Worm (Caenorhabditis elegans): ENCODE measurements around the gene catp-3.
A peak's percentile ranks its signal among the peaks of the same experiment; 100 is the strongest.

Gene catp-3

DNA sequence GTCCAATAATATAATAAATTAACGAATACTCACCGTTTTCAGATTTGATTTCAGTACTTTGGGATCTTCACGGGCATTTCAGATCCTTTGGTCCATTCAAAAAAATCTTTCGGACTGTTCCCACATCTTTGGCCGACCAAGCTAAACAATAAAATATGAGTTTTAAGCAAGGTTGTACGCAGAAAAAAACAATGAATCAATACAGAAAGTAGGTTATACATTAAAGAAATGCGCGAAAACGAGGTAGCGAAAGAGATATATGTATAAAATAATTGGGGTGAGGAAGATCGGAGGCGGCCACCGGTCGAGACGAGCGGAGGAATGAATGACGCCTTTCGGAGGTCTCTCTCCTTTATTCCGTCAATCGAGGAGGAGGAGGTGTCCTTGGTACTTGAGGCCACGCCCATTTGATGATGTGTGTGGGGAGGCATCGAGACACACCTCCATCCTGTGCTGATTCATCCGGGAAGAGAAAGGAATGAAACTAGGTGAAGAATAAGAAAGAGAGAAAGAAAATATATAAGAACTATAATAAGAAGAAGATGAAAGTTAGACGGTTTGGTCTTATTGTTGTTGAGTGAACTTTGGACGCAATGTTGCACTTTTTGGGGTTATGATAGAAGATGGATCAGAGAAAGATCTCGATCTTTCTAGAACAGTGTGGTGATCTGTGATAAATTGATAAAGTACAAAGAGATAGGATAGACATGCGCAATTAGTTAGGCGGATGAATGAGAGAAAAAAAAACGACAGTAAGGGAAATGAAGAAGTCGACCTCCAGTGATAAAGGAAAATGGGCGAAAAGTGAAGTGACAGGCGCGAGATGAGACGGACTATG lies 35.3 kb upstream of the catp-3 start:
- TF ChIP-seq pat-9 (tag; optimal IDR thresholded peaks at IDR 0.05): no peak
- TF ChIP-seq tbx-2 (tag; optimal IDR thresholded peaks at IDR 0.05): peak; percentile 10
- TF ChIP-seq ceh-31 (tag; optimal IDR thresholded peaks at IDR 0.05): peak; percentile 29
- TF ChIP-seq ama-1 (optimal IDR thresholded peaks at IDR 0.05): peak; percentile 85

DNA sequence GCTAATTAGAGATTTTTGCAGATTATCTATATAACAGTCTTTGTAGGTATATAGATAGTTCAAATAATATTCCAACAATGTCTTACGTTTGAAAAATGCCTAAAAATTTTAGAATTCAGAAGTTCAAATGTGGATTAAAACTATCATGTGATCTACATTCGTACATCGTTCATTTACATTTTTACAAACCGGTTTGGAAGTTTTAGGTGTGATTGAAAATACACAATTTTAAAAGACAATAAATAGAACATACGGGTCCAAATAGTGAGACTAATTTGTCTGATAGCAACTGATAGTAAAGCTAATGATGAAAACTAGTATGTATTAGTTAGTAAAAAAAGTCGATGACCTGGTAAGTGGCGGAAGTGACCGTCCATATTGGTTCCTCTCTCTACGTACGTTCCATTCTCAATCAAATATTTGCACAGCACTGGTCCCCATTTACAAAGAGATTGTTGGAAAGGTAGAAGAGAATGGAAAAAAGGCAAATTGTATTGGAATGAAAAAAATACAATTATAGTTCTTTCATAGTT lies 34.4 kb upstream of the catp-3 start:
- TF ChIP-seq T23F11.4 (GFP tag; optimal IDR thresholded peaks at IDR 0.05): no peak
- no peak for TF ChIP-seq nhr-11 (tag; optimal IDR thresholded peaks at IDR 0.05)
- no peak for TF ChIP-seq odd-2 (tag; optimal IDR thresholded peaks at IDR 0.05)
- TF ChIP-seq fkh-10 (GFP tag; optimal IDR thresholded peaks at IDR 0.05): no peak
- TF ChIP-seq hlh-30 (tag; optimal IDR thresholded peaks at IDR 0.05; ENCODE audit: insufficient read depth): no peak
- TF ChIP-seq sox-2 (GFP tag; IDR thresholded peaks at IDR 0.05): no peak
- no peak for TF ChIP-seq F13H6.1 (tag; optimal IDR thresholded peaks at IDR 0.05)
- no peak for TF ChIP-seq ceh-2 (tag; optimal IDR thresholded peaks at IDR 0.05)
- no peak for TF ChIP-seq ceh-45 (GFP tag; IDR thresholded peaks at IDR 0.05)
- TF ChIP-seq unc-3 (GFP tag; conservative IDR thresholded peaks at IDR 0.05): no peak
- no peak for TF ChIP-seq unc-3 (tag; optimal IDR thresholded peaks at IDR 0.05)
- no peak for TF ChIP-seq unc-55 (GFP tag; optimal IDR thresholded peaks at IDR 0.05)

ce11 chrV:8043664-8044063 lies 32.1 kb upstream of the catp-3 start:
- TF ChIP-seq lin-11 (tag; optimal IDR thresholded peaks at IDR 0.05) (no peak), sox-4 (tag; optimal IDR thresholded peaks at IDR 0.05) (no peak), unc-86 (tag; optimal IDR thresholded peaks at IDR 0.05) (no peak), tbx-2 (tag; optimal IDR thresholded peaks at IDR 0.05) (no peak), sox-2 (GFP tag; IDR thresholded peaks at IDR 0.05) (no peak), pag-3 (tag; optimal IDR thresholded peaks at IDR 0.05; ENCODE audit: borderline replicate concordance) (no peak), gmeb-2 (tag; optimal IDR thresholded peaks at IDR 0.05) (no peak), nfya-1 (tag; optimal IDR thresholded peaks at IDR 0.05) (no peak), che-1 (tag; optimal IDR thresholded peaks at IDR 0.05) (no peak), elt-2 (tag; optimal IDR thresholded peaks at IDR 0.05) (no peak), hlh-15 (tag; optimal IDR thresholded peaks at IDR 0.05) (no peak), K09A11.1 (tag; optimal IDR thresholded peaks at IDR 0.05; ENCODE audit: insufficient read depth) (no peak), unc-3 (GFP tag; conservative IDR thresholded peaks at IDR 0.05) (no peak), unc-3 (tag; optimal IDR thresholded peaks at IDR 0.05) (no peak), unc-55 (GFP tag; optimal IDR thresholded peaks at IDR 0.05) (no peak), nhr-11 (tag; optimal IDR thresholded peaks at IDR 0.05) (no peak)

ce11 chrV:8044957-8045356 lies 30.9 kb upstream of the catp-3 start:
- TF ChIP-seq pag-3 (tag; optimal IDR thresholded peaks at IDR 0.05; ENCODE audit: borderline replicate concordance) (no peak), hlh-15 (tag; optimal IDR thresholded peaks at IDR 0.05) (no peak), unc-86 (tag; optimal IDR thresholded peaks at IDR 0.05) (no peak), ceh-45 (GFP tag; IDR thresholded peaks at IDR 0.05) (no peak), npax-4 (tag; optimal IDR thresholded peaks at IDR 0.05) (no peak), pha-2 (tag; optimal IDR thresholded peaks at IDR 0.05) (no peak), ceh-48 (tag; optimal IDR thresholded peaks at IDR 0.05) (no peak), ahr-1 (tag; optimal IDR thresholded peaks at IDR 0.05) (no peak), ref-2 (tag; optimal IDR thresholded peaks at IDR 0.05) (no peak), ceh-19 (GFP tag; optimal IDR thresholded peaks at IDR 0.05) (no peak), sox-4 (tag; optimal IDR thresholded peaks at IDR 0.05) (no peak), elt-2 (tag; optimal IDR thresholded peaks at IDR 0.05) (no peak), F13H6.1 (tag; optimal IDR thresholded peaks at IDR 0.05) (no peak), K09A11.1 (tag; optimal IDR thresholded peaks at IDR 0.05; ENCODE audit: insufficient read depth) (no peak), sdc-2 (tag; optimal IDR thresholded peaks at IDR 0.05) (no peak)
